Worm (Caenorhabditis elegans): ENCODE measurements around the gene C49F5.6.
A peak's percentile ranks its signal among the peaks of the same experiment; 100 is the strongest.

The C49F5.6 gene

ce11 chrX:11987900-11988364 is at the start of gene C49F5.6:
C49F5.6 (plus strand) TSS chrX:11988314.
- TF ChIP-seq nhr-23 (tag; optimal IDR thresholded peaks at IDR 0.05) (no peak), unc-62 (GFP tag; optimal IDR thresholded peaks at IDR 0.05) (no peak), zag-1 (tag; optimal IDR thresholded peaks at IDR 0.05) (no peak), ztf-4 (tag; optimal IDR thresholded peaks at IDR 0.05) (no peak), nhr-21 (tag; optimal IDR thresholded peaks at IDR 0.05) (no peak), nhr-77 (tag; optimal IDR thresholded peaks at IDR 0.05) (no peak), fos-1 (tag; optimal IDR thresholded peaks at IDR 0.05) (no peak), Y55F3AM.14 (GFP tag; optimal IDR thresholded peaks at IDR 0.05) (no peak), nhr-10 (tag; optimal IDR thresholded peaks at IDR 0.05) (no peak), sma-3 (GFP tag; optimal IDR thresholded peaks at IDR 0.05) (no peak), ZK546.5 (tag; optimal IDR thresholded peaks at IDR 0.05) (no peak), sma-9 (GFP tag; optimal IDR thresholded peaks at IDR 0.05) (no peak), sma-9 (tag; optimal IDR thresholded peaks at IDR 0.05) (no peak), lin-39 (tag; optimal IDR thresholded peaks at IDR 0.05) (no peak), peb-1 (tag; optimal IDR thresholded peaks at IDR 0.05) (no peak), mdl-1 (tag; optimal IDR thresholded peaks at IDR 0.05) (no peak), nhr-6 (tag; optimal IDR thresholded peaks at IDR 0.05) (no peak), blmp-1 (tag; optimal IDR thresholded peaks at IDR 0.05; ENCODE audit: insufficient read depth) (no peak), lin-11 (tag; optimal IDR thresholded peaks at IDR 0.05) (no peak)

- TF ChIP-seq alr-1 (tag; optimal IDR thresholded peaks at IDR 0.05) (no peak), ceh-82 (tag; optimal IDR thresholded peaks at IDR 0.05) (no peak), egl-27 (tag; optimal IDR thresholded peaks at IDR 0.05) (no peak), unc-62 (GFP tag; optimal IDR thresholded peaks at IDR 0.05) (no peak), snpc-4 (tag; optimal IDR thresholded peaks at IDR 0.05) (no peak), mdl-1 (tag; optimal IDR thresholded peaks at IDR 0.05) (no peak), gmeb-1 (tag; optimal IDR thresholded peaks at IDR 0.05) (no peak), aly-2 (tag; optimal IDR thresholded peaks at IDR 0.05) (no peak), F13H6.1 (tag; optimal IDR thresholded peaks at IDR 0.05) (no peak), zag-1 (tag; optimal IDR thresholded peaks at IDR 0.05) (no peak), Y55F3AM.14 (GFP tag; optimal IDR thresholded peaks at IDR 0.05) (no peak)
Measured at ce11 chrX:11938826-11939225, 49.3 kb upstream of the C49F5.6 start, which contains the start of gene F55G7.5. F55G7.5 (minus strand) TSS chrX:11938926.

ce11 chrX:11941951-11942350 is 46.2 kb upstream of the C49F5.6 start, which contains the start of gene F55G7.3:
F55G7.3 (minus strand) TSS chrX:11942051.
- no peak for TF ChIP-seq ZK546.5 (tag; optimal IDR thresholded peaks at IDR 0.05)
- TF ChIP-seq Y55F3AM.14 (GFP tag; optimal IDR thresholded peaks at IDR 0.05), result no peak
- no peak for TF ChIP-seq nhr-21 (tag; optimal IDR thresholded peaks at IDR 0.05)
- TF ChIP-seq ztf-11 (tag; optimal IDR thresholded peaks at IDR 0.05), result no peak
- no peak for TF ChIP-seq ama-1 (optimal IDR thresholded peaks at IDR 0.05)
- no peak for TF ChIP-seq lin-39 (tag; optimal IDR thresholded peaks at IDR 0.05)
- TF ChIP-seq sem-4 (tag; optimal IDR thresholded peaks at IDR 0.05), result no peak
- no peak for TF ChIP-seq snpc-4 (tag; optimal IDR thresholded peaks at IDR 0.05)
- TF ChIP-seq unc-62 (GFP tag; optimal IDR thresholded peaks at IDR 0.05), result no peak
- TF ChIP-seq nhr-23 (tag; optimal IDR thresholded peaks at IDR 0.05), result no peak
- no peak for TF ChIP-seq unc-55 (GFP tag; optimal IDR thresholded peaks at IDR 0.05)

ce11 chrX:11946788-11947463 is 41.2 kb upstream of the C49F5.6 start, which contains the start of gene nfya-1:
nfya-1 (minus strand) TSS chrX:11946838.
- TF ChIP-seq nhr-77 (tag; optimal IDR thresholded peaks at IDR 0.05) (no peak), sem-4 (tag; optimal IDR thresholded peaks at IDR 0.05) (no peak), peb-1 (tag; optimal IDR thresholded peaks at IDR 0.05) (no peak), lin-11 (tag; optimal IDR thresholded peaks at IDR 0.05) (peak; percentile 61), nhr-21 (tag; optimal IDR thresholded peaks at IDR 0.05) (peak; percentile 25), unc-39 (tag; optimal IDR thresholded peaks at IDR 0.05) (no peak), nhr-25 (tag; optimal IDR thresholded peaks at IDR 0.05) (peak; percentile 34), sma-3 (GFP tag; optimal IDR thresholded peaks at IDR 0.05) (peak; percentile 25), ceh-82 (tag; optimal IDR thresholded peaks at IDR 0.05) (no peak), sma-9 (GFP tag; optimal IDR thresholded peaks at IDR 0.05) (peak; percentile 53), sma-9 (tag; optimal IDR thresholded peaks at IDR 0.05) (no peak), lin-39 (tag; optimal IDR thresholded peaks at IDR 0.05) (no peak), aly-2 (tag; optimal IDR thresholded peaks at IDR 0.05) (no peak), elt-3 (tag; optimal IDR thresholded peaks at IDR 0.05) (no peak), ztf-11 (tag; optimal IDR thresholded peaks at IDR 0.05) (no peak), blmp-1 (tag; optimal IDR thresholded peaks at IDR 0.05; ENCODE audit: insufficient read depth) (no peak), unc-55 (GFP tag; optimal IDR thresholded peaks at IDR 0.05) (peak; percentile 74), lsy-2 (tag; optimal IDR thresholded peaks at IDR 0.05) (peak in 1 of 2 experiments; percentile 66), lin-13 (GFP tag; optimal IDR thresholded peaks at IDR 0.05) (peak; percentile 58), ztf-1 (GFP tag; conservative IDR thresholded peaks at IDR 0.05) (no peak), nhr-129 (tag; optimal IDR thresholded peaks at IDR 0.05) (peak; percentile 88), fos-1 (tag; optimal IDR thresholded peaks at IDR 0.05) (peak; percentile 18), mab-5 (tag; optimal IDR thresholded peaks at IDR 0.05) (no peak), ceh-16 (tag; optimal IDR thresholded peaks at IDR 0.05) (peak; percentile 62), C34F6.9 (tag; optimal IDR thresholded peaks at IDR 0.05) (peak; percentile 64), nhr-6 (tag; optimal IDR thresholded peaks at IDR 0.05) (peak; percentile 12), mdl-1 (tag; optimal IDR thresholded peaks at IDR 0.05) (no peak), gmeb-1 (tag; optimal IDR thresholded peaks at IDR 0.05) (peak; percentile 15), nhr-23 (tag; optimal IDR thresholded peaks at IDR 0.05) (no peak), elt-1 (tag; optimal IDR thresholded peaks at IDR 0.05) (no peak), skn-1 (tag; optimal IDR thresholded peaks at IDR 0.05) (no peak), nhr-12 (tag; optimal IDR thresholded peaks at IDR 0.05) (no peak), ZK546.5 (tag; optimal IDR thresholded peaks at IDR 0.05) (no peak), egl-27 (tag; optimal IDR thresholded peaks at IDR 0.05) (peak; percentile 7)

Data from whole organism, L2 larva.